Fruit fly (Drosophila melanogaster): ENCODE measurements around the gene CG14086.

Gene CG14086

dm6 chr3L:19260278-19260803 is 15.2 kb upstream of the CG14086 start, which contains the start of gene nes (continued):
- TF ChIP-seq Bgb (GFP tag; IDR thresholded peaks at IDR 0.05; ENCODE audit: partially characterized antibody), result peak; percentile 52; the same call in 1 of the 2 replicates
- TF ChIP-seq crol (GFP tag; IDR thresholded peaks at IDR 0.05), result peak; percentile 88
- no peak for TF ChIP-seq CG3163 (GFP tag; optimal IDR thresholded peaks at IDR 0.05)
- no peak for TF ChIP-seq CG10431 (GFP tag; optimal IDR thresholded peaks at IDR 0.05)
- TF ChIP-seq Ets97D (GFP tag; optimal IDR thresholded peaks at IDR 0.05), result peak; percentile 22
- no peak for TF ChIP-seq gro (GFP tag; optimal IDR thresholded peaks at IDR 0.05)
- peak; percentile 6 for TF ChIP-seq CG12299 (tag; optimal IDR thresholded peaks at IDR 0.05)
- 0 out of 2 replicates have a peak, but pooled peaks have one; percentile 10 for TF ChIP-seq Rfx (GFP tag; IDR thresholded peaks at IDR 0.05)
- TF ChIP-seq CG12659 (GFP tag; optimal IDR thresholded peaks at IDR 0.05), result peak; percentile 30
- peak; percentile 71 for TF ChIP-seq gfzf (GFP tag; optimal IDR thresholded peaks at IDR 0.05)
- no peak for TF ChIP-seq CG18764 (GFP tag; optimal IDR thresholded peaks at IDR 0.05)
- TF ChIP-seq MBD-R2 (GFP tag; IDR thresholded peaks at IDR 0.05), result peak; percentile 54
- peak; percentile 49 for TF ChIP-seq CG10267 (tag; optimal IDR thresholded peaks at IDR 0.05)
- TF ChIP-seq sens (GFP tag), result peak; percentile 74
- peak; percentile 7 for TF ChIP-seq YL-1 (GFP tag; optimal IDR thresholded peaks at IDR 0.05)
- peak; percentile 3 for TF ChIP-seq CoRest (tag; optimal IDR thresholded peaks at IDR 0.05)
- peak; percentile 1 for TF ChIP-seq CG13624 (GFP tag; optimal IDR thresholded peaks at IDR 0.05)
- peak; percentile 74 for TF ChIP-seq CG4360 (GFP tag; IDR thresholded peaks at IDR 0.05)
- peak; percentile 71 for TF ChIP-seq exex (tag; optimal IDR thresholded peaks at IDR 0.05)
- peak; percentile 9 for TF ChIP-seq bab2 (GFP tag; optimal IDR thresholded peaks at IDR 0.05)
- TF ChIP-seq Hr78 (GFP tag; optimal IDR thresholded peaks at IDR 0.05), result peak in 1 of 2 experiments; percentile 80
- 0 out of 2 replicates have a peak, but pooled peaks have one; percentile 12 for TF ChIP-seq Ada2b (GFP tag; IDR thresholded peaks at IDR 0.05)
- TF ChIP-seq Ets65A (GFP tag), result peak; percentile 82
- TF ChIP-seq row (GFP tag; IDR thresholded peaks at IDR 0.05), result peak; percentile 81
- no peak for TF ChIP-seq CG13894 (tag; optimal IDR thresholded peaks at IDR 0.05)
- peak; percentile 37 for TF ChIP-seq CG10147 (GFP tag; optimal IDR thresholded peaks at IDR 0.05)
- no peak for TF ChIP-seq lbe (GFP tag; optimal IDR thresholded peaks at IDR 0.05)
- TF ChIP-seq tin (GFP tag; optimal IDR thresholded peaks at IDR 0.05), result no peak
- peak; percentile 45 for TF ChIP-seq CG12769 (tag; optimal IDR thresholded peaks at IDR 0.05)
- no peak for TF ChIP-seq lilli (GFP tag; optimal IDR thresholded peaks at IDR 0.05)
- TF ChIP-seq Gug (GFP tag; IDR thresholded peaks at IDR 0.05), result peak; percentile 13; the same call in 1 of the 4 replicates
- TF ChIP-seq HLH4C (GFP tag; IDR thresholded peaks at IDR 0.05; ENCODE audit: partially characterized antibody), result peak; percentile 27; the same call in 1 of the 3 replicates
- TF ChIP-seq vvl (GFP tag; IDR thresholded peaks at IDR 0.05), result peak; percentile 36
- TF ChIP-seq CG15514 (GFP tag; optimal IDR thresholded peaks at IDR 0.05), result peak; percentile 2
- TF ChIP-seq Hmr (GFP tag; optimal IDR thresholded peaks at IDR 0.05), result peak; percentile 20
- no peak for TF ChIP-seq CG8290 (GFP tag; optimal IDR thresholded peaks at IDR 0.05)
- peak in 1 of 2 experiments; percentile 56 for TF ChIP-seq CG8290 (tag; optimal IDR thresholded peaks at IDR 0.05)
- TF ChIP-seq Med (GFP tag), result peak; percentile 78

dm6 chr3L:19261213-19261612 is 14.4 kb upstream of the CG14086 start, which contains the start of gene Bet1:
Gene Bet1 (plus strand): TSS chr3L:19261394.
- TF ChIP-seq MESR4 (GFP tag; optimal IDR thresholded peaks at IDR 0.05), result peak; percentile 54
- peak; percentile 50 for TF ChIP-seq CG9932 (GFP tag; IDR thresholded peaks at IDR 0.05)
- no peak for TF ChIP-seq Fer2 (tag; optimal IDR thresholded peaks at IDR 0.05)
- TF ChIP-seq NFAT (GFP tag; IDR thresholded peaks at IDR 0.05), result peak; percentile 14; the same call in 1 of the 2 replicates
- TF ChIP-seq CG10321 (GFP tag; IDR thresholded peaks at IDR 0.05), result no peak
- TF ChIP-seq Xrp1 (GFP tag; IDR thresholded peaks at IDR 0.05), result peak; percentile 33; the same call in 1 of the 2 replicates
- TF ChIP-seq E2f2 (GFP tag; IDR thresholded peaks at IDR 0.05), result 0 out of 2 replicates have a peak, but pooled peaks have one; percentile 20
- TF ChIP-seq CG6272 (GFP tag; IDR thresholded peaks at IDR 0.05), result peak; percentile 50; the same call in 1 of the 2 replicates
- TF ChIP-seq nerfin-1 (tag; optimal IDR thresholded peaks at IDR 0.05), result no peak
- no peak for TF ChIP-seq prd (optimal IDR thresholded peaks at IDR 0.05)
- peak; percentile 34; the same call in 1 of the 3 replicates for TF ChIP-seq prd (GFP tag; IDR thresholded peaks at IDR 0.05)
- TF ChIP-seq pzg (GFP tag; optimal IDR thresholded peaks at IDR 0.05), result peak; percentile 34
- peak; percentile 53 for TF ChIP-seq stwl (tag; optimal IDR thresholded peaks at IDR 0.05)
- peak; percentile 55 for TF ChIP-seq MBD-R2 (GFP tag; IDR thresholded peaks at IDR 0.05)
- TF ChIP-seq CG14014 (GFP tag; IDR thresholded peaks at IDR 0.05), result 0 out of 2 replicates have a peak, but pooled peaks have one; percentile 33
- TF ChIP-seq CG10147 (GFP tag; optimal IDR thresholded peaks at IDR 0.05), result peak; percentile 0
- peak; percentile 21 for TF ChIP-seq YL-1 (GFP tag; optimal IDR thresholded peaks at IDR 0.05)

All from whole organism, embryonic.